Worm (Caenorhabditis elegans) whole organism, young adult: Measurements from ENCODE around the gene T26C12.2.

Source experiments
- B0019.2 ChIP-seq: fragments of 200-800 bp; sonication (Bioruptor generic); conservative IDR thresholded peaks from 2 replicates; pipeline ENCODE4 v1.3.6; 2022; ENCODE audit warnings: missing genetic modification reagents, missing genetic modification characterization, missing compliant biosample characterization
- F33H1.4 ChIP-seq: fragments of 200-800 bp; sonication (Bioruptor generic); IDR thresholded peaks from 2 replicates; pipeline ENCODE4 v1.3.6; 2022; ENCODE audit warnings: missing genetic modification reagents, missing genetic modification characterization, missing compliant biosample characterization
- ZK185.1 ChIP-seq: sonication (generic microtip); optimal IDR thresholded peaks from 2 replicates; lab custom pipeline; 2016; ENCODE audit warnings: mild to moderate bottlenecking, missing genetic modification characterization, missing compliant biosample characterization; ENCODE audit not compliant: poor library complexity, severe bottlenecking
- ama-1 ChIP-seq, 3 experiments: fragments of 150-350 bp in 1 of 3; sonication (generic microtip) in 2 of 3; optimal IDR thresholded peaks; 2 replicates each; lab custom pipeline; 2014 to 2018; ENCODE audit warnings: missing biosample characterization in 2 of 3, missing genetic modification characterization in 2 of 3, missing genetic modification reagents in 2 of 3
- aptf-3 ChIP-seq: fragments of 200-800 bp; sonication (Bioruptor generic); IDR thresholded peaks from 2 replicates; pipeline ENCODE4 v1.3.6; 2022; ENCODE audit warnings: missing genetic modification characterization, missing compliant biosample characterization
- ceh-40 ChIP-seq: fragments of 200-800 bp; sonication (Bioruptor generic); IDR thresholded peaks from 2 replicates; pipeline ENCODE4 v1.3.6; 2022; ENCODE audit warnings: missing genetic modification characterization, missing compliant biosample characterization
- egl-44 ChIP-seq: fragments of 200-800 bp; sonication (Bioruptor generic); IDR thresholded peaks from 2 replicates; pipeline ENCODE4 v1.3.6; 2022; ENCODE audit warnings: missing genetic modification reagents, missing genetic modification characterization, missing compliant biosample characterization
- mes-4 ChIP-seq: sonication (generic microtip); optimal IDR thresholded peaks from 2 replicates; lab custom pipeline; 2016; ENCODE audit warnings: missing genotype, missing genetic modification characterization, missing compliant biosample characterization
- nhr-80 ChIP-seq: sonication (generic microtip); optimal IDR thresholded peaks from 2 replicates; lab custom pipeline; 2016; ENCODE audit warnings: missing genetic modification characterization, missing compliant biosample characterization
- pha-4 ChIP-seq: fragments of 150-350 bp; sonication (generic microtip); optimal IDR thresholded peaks from 2 replicates; lab custom pipeline; 2014; ENCODE audit warnings: missing biosample characterization, missing genetic modification reagents, missing genetic modification characterization
- snpc-4 ChIP-seq, 5 experiments: fragments of 150-350 bp in 1 of 5; sonication (generic microtip) in 4 of 5; optimal IDR thresholded peaks; 2 replicates each; lab custom pipeline; 2014 to 2018; ENCODE audit warnings: missing genetic modification characterization in 5 of 5, missing biosample characterization in 3 of 5, antibody characterized with exemption in 2 of 5, mild to moderate bottlenecking in 2 of 5, missing compliant biosample characterization in 2 of 5, missing genotype in 2 of 5, moderate library complexity in 2 of 5, missing genetic modification reagents in 1 of 5
- somi-1 ChIP-seq: fragments of 200-800 bp; sonication (Bioruptor generic); optimal IDR thresholded peaks from 2 replicates; lab custom pipeline; 2018; ENCODE audit warnings: mild to moderate bottlenecking, missing genetic modification characterization, missing compliant biosample characterization
- tbp1 ChIP-seq: fragments of 200-800 bp; sonication (Bioruptor generic); optimal IDR thresholded peaks from 2 replicates; lab custom pipeline; 2018; ENCODE audit warnings: mild to moderate bottlenecking, missing genetic modification characterization, missing compliant biosample characterization
- unc-62 ChIP-seq: fragments of 150-350 bp; optimal IDR thresholded peaks from 2 replicates; lab custom pipeline; 2014; ENCODE audit warnings: missing biosample characterization, missing genetic modification reagents, missing genetic modification characterization

ce11 chrIV:3231644-3232043, 33.9 kb downstream of the T26C12.2 start:
- TF ChIP-seq egl-44, result no peak
- no peak for TF ChIP-seq tbp1
- no peak for TF ChIP-seq unc-62
- TF ChIP-seq nhr-80 (tag; lab: Kevin White, UChicago), result peak; percentile 85
- no peak for TF ChIP-seq B0019.2 (GFP tag; lab: Robert Waterston, UW)
- TF ChIP-seq F33H1.4 (GFP tag; lab: Robert Waterston, UW), result no peak
- TF ChIP-seq mes-4 (tag; lab: Kevin White, UChicago), result no peak
- no peak for TF ChIP-seq ceh-40
- TF ChIP-seq somi-1, result no peak
- TF ChIP-seq ZK185.1 (tag; lab: Kevin White, UChicago), result no peak
- no peak for TF ChIP-seq aptf-3 (GFP tag; lab: Robert Waterston, UW)
- no peak for TF ChIP-seq ama-1 (optimal IDR thresholded peaks at IDR 0.05; lab: Kevin White, UChicago)
- TF ChIP-seq ama-1 (GFP tag; optimal IDR thresholded peaks at IDR 0.05; lab: Kevin White, UChicago), result no peak
- no peak for TF ChIP-seq pha-4
- no peak for TF ChIP-seq snpc-4 (GFP tag; optimal IDR thresholded peaks at IDR 0.05; lab: Kevin White, UChicago)
- no peak for TF ChIP-seq snpc-4 (tag; optimal IDR thresholded peaks at IDR 0.05; lab: Kevin White, UChicago)
